Worm (Caenorhabditis elegans) whole organism, mixed stage, embryonic: ENCODE data around the gene Y19D10B.6.

Experiments
- M03D4.4 ChIP-seq: sonication (generic microtip); optimal IDR thresholded peaks from 2 replicates; lab custom pipeline; 2017; ENCODE audit warnings: mild to moderate bottlenecking, missing genetic modification characterization, missing compliant biosample characterization
- bed-3 ChIP-seq: fragments of 200-800 bp; sonication (Bioruptor generic); optimal IDR thresholded peaks from 3 replicates; lab custom pipeline; 2018; ENCODE audit warnings: mild to moderate bottlenecking, missing genetic modification characterization, moderate library complexity, missing compliant biosample characterization
- ceh-43 ChIP-seq: fragments of 200-800 bp; sonication (Bioruptor generic); optimal IDR thresholded peaks from 2 replicates; lab custom pipeline; 2018; ENCODE audit warnings: mild to moderate bottlenecking, missing genetic modification characterization, moderate library complexity, missing compliant biosample characterization
- ceh-83 ChIP-seq: fragments of 200-800 bp; sonication (Bioruptor generic); optimal IDR thresholded peaks from 2 replicates; lab custom pipeline; 2018; ENCODE audit warnings: mild to moderate bottlenecking, missing genetic modification characterization, missing compliant biosample characterization
- ces-1 ChIP-seq: fragments of 150-350 bp; optimal IDR thresholded peaks from 2 replicates; lab custom pipeline; 2014; ENCODE audit warnings: missing biosample characterization, missing genetic modification reagents, missing genetic modification characterization
- cnd-1 ChIP-seq: fragments of 200-800 bp; sonication (Bioruptor generic); optimal IDR thresholded peaks from 2 replicates; lab custom pipeline; 2018; ENCODE audit warnings: mild to moderate bottlenecking, missing genetic modification characterization, missing compliant biosample characterization
- elt-1 ChIP-seq: sonication (generic microtip); optimal IDR thresholded peaks from 2 replicates; lab custom pipeline; 2017; ENCODE audit warnings: missing genetic modification characterization, mild to moderate bottlenecking, missing compliant biosample characterization, antibody characterized with exemption, moderate library complexity, borderline replicate concordance; ENCODE audit not compliant: insufficient read depth
- flh-1 ChIP-seq: fragments of 200-800 bp; sonication (Bioruptor generic); optimal IDR thresholded peaks from 2 replicates; lab custom pipeline; 2018; ENCODE audit warnings: mild to moderate bottlenecking, missing genetic modification characterization, moderate library complexity, missing compliant biosample characterization
- lin-32 ChIP-seq: fragments of 200-800 bp; sonication (Bioruptor generic); optimal IDR thresholded peaks from 2 replicates; lab custom pipeline; 2018; ENCODE audit warnings: mild to moderate bottlenecking, missing genetic modification characterization, missing compliant biosample characterization
- lsy-2 ChIP-seq: fragments of 150-350 bp; optimal IDR thresholded peaks from 2 replicates; lab custom pipeline; 2014; ENCODE audit warnings: missing biosample characterization, missing genetic modification characterization
- mep-1 ChIP-seq: fragments of 150-350 bp; optimal IDR thresholded peaks from 2 replicates; lab custom pipeline; 2017; ENCODE audit warnings: missing biosample characterization, missing genetic modification reagents, missing genetic modification characterization, inconsistent platforms
- nhr-2 ChIP-seq: fragments of 150-350 bp; optimal IDR thresholded peaks from 2 replicates; lab custom pipeline; 2014; ENCODE audit warnings: missing biosample characterization, missing genetic modification characterization
- nhr-28 ChIP-seq: fragments of 150-350 bp; optimal IDR thresholded peaks from 2 replicates; lab custom pipeline; 2014; ENCODE audit warnings: missing biosample characterization, missing genetic modification characterization
- nhr-76 ChIP-seq: sonication (generic microtip); optimal IDR thresholded peaks from 2 replicates; lab custom pipeline; 2017; ENCODE audit warnings: missing biosample characterization, missing genetic modification characterization
- pha-4 ChIP-seq: fragments of 150-350 bp; optimal IDR thresholded peaks from 2 replicates; lab custom pipeline; 2018; ENCODE audit warnings: missing biosample characterization, missing genetic modification reagents, missing genetic modification characterization
- sem-2 ChIP-seq: fragments of 200-800 bp; sonication (Bioruptor generic); optimal IDR thresholded peaks from 2 replicates; lab custom pipeline; 2018; ENCODE audit warnings: mild to moderate bottlenecking, missing genetic modification characterization, missing compliant biosample characterization
- snpc-4 ChIP-seq: fragments of 150-350 bp; optimal IDR thresholded peaks from 2 replicates; lab custom pipeline; 2014; ENCODE audit warnings: missing biosample characterization, missing genetic modification characterization
- sptf-1 ChIP-seq: sonication (generic microtip); optimal IDR thresholded peaks from 2 replicates; lab custom pipeline; 2017; ENCODE audit warnings: mild to moderate bottlenecking, missing genetic modification characterization, moderate library complexity, missing compliant biosample characterization
- tbx-8 ChIP-seq: fragments of 200-800 bp; sonication (Bioruptor generic); optimal IDR thresholded peaks from 2 replicates; lab custom pipeline; 2018; ENCODE audit warnings: mild to moderate bottlenecking, missing genetic modification characterization, moderate library complexity, missing compliant biosample characterization
- unc-120 ChIP-seq: sonication (generic microtip); optimal IDR thresholded peaks from 2 replicates; lab custom pipeline; 2017; ENCODE audit warnings: missing genetic modification characterization, missing compliant biosample characterization; ENCODE audit not compliant: poor library complexity, severe bottlenecking
- unc-62 ChIP-seq: fragments of 150-350 bp; optimal IDR thresholded peaks from 2 replicates; lab custom pipeline; 2014; ENCODE audit warnings: missing biosample characterization, missing genetic modification reagents, missing genetic modification characterization
- zip-8 ChIP-seq: fragments of 150-350 bp; optimal IDR thresholded peaks from 2 replicates; lab custom pipeline; 2014; ENCODE audit warnings: missing biosample characterization, missing genetic modification characterization
- ztf-11 ChIP-seq: fragments of 150-350 bp; optimal IDR thresholded peaks from 2 replicates; lab custom pipeline; 2014; ENCODE audit warnings: missing biosample characterization, missing genetic modification characterization

The Y19D10B.6 gene

ce11 chrV:2278052-2278451, 42.8 kb downstream of the Y19D10B.6 start, which contains the start of gene nhr-59:
Gene nhr-59 (minus strand): TSS chrV:2278265.
- TF ChIP-seq ces-1 (GFP tag; lab: Kevin White, UChicago) = peak; percentile 19
- TF ChIP-seq nhr-76 (tag; lab: Kevin White, UChicago) = no peak

ce11 chrV:2277260-2277659, 43.6 kb downstream of the Y19D10B.6 start:
- TF ChIP-seq nhr-28 (tag; lab: Kevin White, UChicago) (no peak), unc-120 (tag; lab: Kevin White, UChicago) (no peak), bed-3 (GFP tag; lab: Kevin White, UChicago) (no peak), nhr-76 (tag; lab: Kevin White, UChicago) (no peak), snpc-4 (tag; lab: Kevin White, UChicago) (no peak), flh-1 (no peak), ztf-11 (tag; lab: Kevin White, UChicago) (no peak), unc-62 (no peak), cnd-1 (tag; lab: Kevin White, UChicago) (no peak), mep-1 (no peak), elt-1 (no peak), nhr-2 (tag; lab: Kevin White, UChicago) (no peak)

ce11 chrV:2274253-2274892, 46.5 kb downstream of the Y19D10B.6 start, which contains the start of the genes Y5H2A.4 and abu-4:
Gene Y5H2A.4 (minus strand): TSS chrV:2274353.
Gene abu-4 (plus strand): TSS chrV:2274842.
- TF ChIP-seq ces-1 (GFP tag; lab: Kevin White, UChicago) = no peak
- TF ChIP-seq nhr-2 (tag; lab: Kevin White, UChicago) = no peak
- TF ChIP-seq pha-4 (tag; lab: Kevin White, UChicago) = no peak
- TF ChIP-seq unc-120 (tag; lab: Kevin White, UChicago) = no peak
- no peak for TF ChIP-seq elt-1
- TF ChIP-seq nhr-28 (tag; lab: Kevin White, UChicago) = no peak
- TF ChIP-seq cnd-1 (tag; lab: Kevin White, UChicago) = no peak
- TF ChIP-seq bed-3 (GFP tag; lab: Kevin White, UChicago) = no peak
- TF ChIP-seq ceh-43 = no peak

ce11 chrV:2271750-2272149, 49.2 kb downstream of the Y19D10B.6 start, which contains the start of gene Y5H2A.1:
Gene Y5H2A.1 (minus strand): TSS chrV:2271850.
- no peak for TF ChIP-seq lsy-2 (tag; lab: Kevin White, UChicago)
- TF ChIP-seq ceh-83 (GFP tag; lab: Kevin White, UChicago) = no peak
- TF ChIP-seq pha-4 (tag; lab: Kevin White, UChicago) = no peak
- no peak for TF ChIP-seq sptf-1
- no peak for TF ChIP-seq unc-120 (tag; lab: Kevin White, UChicago)
- TF ChIP-seq lin-32 (GFP tag; lab: Kevin White, UChicago) = no peak
- TF ChIP-seq mep-1 = no peak
- TF ChIP-seq sem-2 (GFP tag; lab: Kevin White, UChicago) = no peak
- TF ChIP-seq M03D4.4 (tag; lab: Kevin White, UChicago) = no peak
- TF ChIP-seq zip-8 (tag; lab: Kevin White, UChicago) = no peak
- TF ChIP-seq nhr-28 (tag; lab: Kevin White, UChicago) = no peak
- TF ChIP-seq elt-1 = no peak
- TF ChIP-seq flh-1 = no peak
- TF ChIP-seq tbx-8 (GFP tag; lab: Kevin White, UChicago) = no peak
